Worm (Caenorhabditis elegans): ENCODE results near the gene F07B10.7.

DNA sequence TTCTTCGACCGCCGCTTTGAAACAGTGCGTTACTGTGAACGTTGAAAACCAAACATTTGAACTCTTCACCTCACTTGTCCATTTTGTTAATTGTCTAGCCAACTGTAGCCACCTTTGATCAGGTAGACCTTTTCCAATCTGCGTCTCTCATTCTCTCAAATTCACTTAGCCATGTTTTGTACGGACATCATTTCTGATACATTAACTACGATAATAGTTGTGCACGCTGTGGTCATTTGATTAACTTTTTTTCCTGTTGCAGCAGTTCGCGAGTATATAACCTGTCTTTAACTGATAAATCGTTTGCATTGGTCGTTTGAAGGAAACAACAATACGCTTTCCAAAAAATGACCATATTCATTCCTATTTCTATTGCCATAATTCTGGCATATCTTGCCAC lies 43.1 kb downstream of the F07B10.7 start, which contains the start of gene cyp-29A2:
- TF ChIP-seq ztf-25 (GFP tag; IDR thresholded peaks at IDR 0.05) (no peak), dpl-1 (GFP tag; optimal IDR thresholded peaks at IDR 0.05) (no peak), snpc-1.1 (tag; optimal IDR thresholded peaks at IDR 0.05; ENCODE audit: insufficient read depth) (no peak), nhr-27 (tag; optimal IDR thresholded peaks at IDR 0.05) (no peak), F57C9.4 (tag; optimal IDR thresholded peaks at IDR 0.05) (no peak), mcd-1 (GFP tag; IDR thresholded peaks at IDR 0.05) (no peak), madf-3 (GFP tag; IDR thresholded peaks at IDR 0.05) (no peak), nfya-2 (GFP tag; IDR thresholded peaks at IDR 0.05) (no peak), efl-1 (GFP tag; optimal IDR thresholded peaks at IDR 0.05) (no peak), T07F8.4 (tag; optimal IDR thresholded peaks at IDR 0.05) (no peak), cebp-2 (GFP tag; IDR thresholded peaks at IDR 0.05) (no peak), nfya-1 (tag; optimal IDR thresholded peaks at IDR 0.05; ENCODE audit: borderline replicate concordance, insufficient read depth) (no peak), aptf-2 (GFP tag; conservative IDR thresholded peaks at IDR 0.05) (no peak)
